Worm (Caenorhabditis elegans) whole organism, L4/young adult: Measurements from ENCODE around the gene C13A2.10.

Source experiments
- W03F9.2 ChIP-seq: fragments of 150-350 bp; optimal IDR thresholded peaks from 2 replicates; lab custom pipeline; 2014; ENCODE audit warnings: missing biosample characterization, missing genetic modification characterization
- dao-5 ChIP-seq: sonication (generic microtip); optimal IDR thresholded peaks from 2 replicates; lab custom pipeline; 2016; ENCODE audit warnings: missing genotype, missing genetic modification characterization, moderate library complexity, missing compliant biosample characterization

- TF ChIP-seq dao-5 (tag; lab: Kevin White, UChicago), result no peak
- TF ChIP-seq W03F9.2, result no peak
Observed at ce11 chrV:7246951-7247350, 27.9 kb downstream of the C13A2.10 start, which contains the start of gene C05C8.7.
